Fruit fly (Drosophila melanogaster): Measurements from ENCODE around the gene Sirt1.

DNA sequence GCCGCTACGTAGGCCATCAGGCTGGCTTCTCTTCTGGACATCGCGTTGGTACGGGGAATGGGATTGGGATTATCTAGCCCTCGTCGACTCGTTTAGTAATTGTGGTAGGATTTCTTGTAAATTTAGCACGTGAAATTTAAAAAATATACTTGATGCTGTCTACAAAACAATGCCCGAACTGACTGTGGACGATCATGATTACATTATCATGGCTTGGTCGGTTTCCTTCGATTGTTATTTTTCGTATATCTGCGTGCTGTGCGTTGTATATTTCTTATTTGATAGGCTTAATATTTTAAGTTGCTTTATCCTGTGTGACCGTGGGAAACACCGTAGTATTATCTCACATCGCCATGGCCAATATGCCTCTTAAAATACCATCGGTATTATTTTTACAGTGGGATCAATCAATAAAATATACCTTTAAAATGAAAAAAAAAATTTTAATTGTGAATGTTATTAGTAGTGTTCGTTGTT is 37.6 kb downstream of the Sirt1 start, which contains the start of gene CG16972:
- TF ChIP-seq HLH3B (GFP tag; IDR thresholded peaks at IDR 0.05) (no peak), Asciz (GFP tag; optimal IDR thresholded peaks at IDR 0.05) (no peak), gsb (GFP tag; IDR thresholded peaks at IDR 0.05) (no peak)

Measured in whole organism, embryonic.